Worm (Caenorhabditis elegans): ENCODE results near the gene T27D12.6.

- TF ChIP-seq unc-62 (GFP tag; optimal IDR thresholded peaks at IDR 0.05) (no peak), lin-13 (tag; optimal IDR thresholded peaks at IDR 0.05) (no peak), nhr-76 (tag; optimal IDR thresholded peaks at IDR 0.05) (no peak), nhr-12 (tag; optimal IDR thresholded peaks at IDR 0.05) (no peak), elt-3 (tag; optimal IDR thresholded peaks at IDR 0.05) (no peak), ces-1 (GFP tag; optimal IDR thresholded peaks at IDR 0.05) (no peak), pha-4 (tag; optimal IDR thresholded peaks at IDR 0.05) (no peak), ztf-11 (tag; optimal IDR thresholded peaks at IDR 0.05) (no peak), sptf-1 (tag; optimal IDR thresholded peaks at IDR 0.05) (no peak), nhr-237 (tag; optimal IDR thresholded peaks at IDR 0.05) (no peak), snpc-4 (tag; optimal IDR thresholded peaks at IDR 0.05) (no peak), elt-1 (tag; optimal IDR thresholded peaks at IDR 0.05; ENCODE audit: borderline replicate concordance, insufficient read depth) (no peak)
These were observed 3.0 kb downstream of the T27D12.6 start for ce11 chrII:11838353-11838752.
